Fruit fly (Drosophila melanogaster) whole organism, prepupa: ENCODE data around the gene CG17207.

ENCODE experiments used
- CG10631 ChIP-seq: fragments of 200-800 bp; sonication (Bioruptor generic); optimal IDR thresholded peaks from 2 replicates; lab custom pipeline; 2016; ENCODE audit warnings: missing biosample characterization, missing genetic modification characterization
- CG11294 ChIP-seq: fragments of 200-800 bp; sonication (Bioruptor generic); IDR thresholded peaks from 2 replicates; pipeline ENCODE4 v1.3.6; 2022; ENCODE audit warnings: missing biosample characterization, missing genetic modification characterization
- CG11762 ChIP-seq: fragments of 200-800 bp; sonication (Bioruptor generic); optimal IDR thresholded peaks from 3 replicates; lab custom pipeline; 2016; ENCODE audit warnings: missing biosample characterization, missing genetic modification characterization; ENCODE audit not compliant: insufficient read depth
- CG11902 ChIP-seq: fragments of 200-800 bp; sonication (Bioruptor generic); optimal IDR thresholded peaks from 3 replicates; lab custom pipeline; 2016; ENCODE audit warnings: missing biosample characterization, missing genetic modification characterization
- CG15336 ChIP-seq: fragments of 200-800 bp; sonication (Bioruptor generic); IDR thresholded peaks from 2 replicates; pipeline ENCODE4 v1.3.6; 2022; ENCODE audit warnings: missing biosample characterization, missing genetic modification characterization
- CG16779 ChIP-seq: fragments of 200-800 bp; sonication (Bioruptor generic); optimal IDR thresholded peaks from 3 replicates; lab custom pipeline; 2017; ENCODE audit warnings: missing biosample characterization, mild to moderate bottlenecking, missing genetic modification characterization
- CG3032 ChIP-seq: fragments of 200-800 bp; optimal IDR thresholded peaks from 2 replicates; lab custom pipeline; 2019; ENCODE audit warnings: missing biosample characterization, mild to moderate bottlenecking, missing genetic modification characterization, moderate library complexity
- CG32006 ChIP-seq: fragments of 200-800 bp; sonication (Bioruptor generic); optimal IDR thresholded peaks from 3 replicates; lab custom pipeline; 2017; ENCODE audit warnings: missing biosample characterization, mild to moderate bottlenecking, missing genetic modification characterization
- CG34406 ChIP-seq: fragments of 200-800 bp; sonication (Bioruptor generic); optimal IDR thresholded peaks from 3 replicates; lab custom pipeline; 2016; ENCODE audit warnings: missing biosample characterization, missing genetic modification characterization
- CG3919 ChIP-seq: fragments of 200-800 bp; sonication (Bioruptor generic); optimal IDR thresholded peaks from 3 replicates; lab custom pipeline; 2016; ENCODE audit warnings: missing biosample characterization, missing genetic modification characterization
- CG4318 ChIP-seq: fragments of 200-800 bp; sonication (Bioruptor generic); optimal IDR thresholded peaks from 3 replicates; lab custom pipeline; 2017; ENCODE audit warnings: missing biosample characterization, mild to moderate bottlenecking, missing genetic modification characterization
- CG6163 ChIP-seq: fragments of 200-800 bp; sonication (Bioruptor generic); IDR thresholded peaks from 3 replicates; pipeline ENCODE4 v1.3.6; 2022; ENCODE audit warnings: missing biosample characterization, missing genetic modification characterization
- CG6276 ChIP-seq: fragments of 200-800 bp; sonication (Bioruptor generic); optimal IDR thresholded peaks from 2 replicates; lab custom pipeline; 2017; ENCODE audit warnings: missing biosample characterization, mild to moderate bottlenecking, missing genetic modification characterization
- CG7368 ChIP-seq: fragments of 200-800 bp; sonication (Bioruptor generic); optimal IDR thresholded peaks from 3 replicates; lab custom pipeline; 2016; ENCODE audit warnings: missing biosample characterization, missing genetic modification characterization
- CG9139 ChIP-seq: fragments of 200-800 bp; sonication (Bioruptor generic); optimal IDR thresholded peaks from 3 replicates; lab custom pipeline; 2017; ENCODE audit warnings: missing biosample characterization, mild to moderate bottlenecking, missing genetic modification characterization
- Eip78C ChIP-seq: fragments of 200-800 bp; sonication (Bioruptor generic); peaks from one replicate; lab custom pipeline; 2016; ENCODE audit warnings: missing biosample characterization, missing genetic modification characterization
- Eip93F ChIP-seq: fragments of 200-800 bp; sonication (Bioruptor generic); optimal IDR thresholded peaks from 2 replicates; lab custom pipeline; 2016; ENCODE audit warnings: missing biosample characterization, mild to moderate bottlenecking, missing genetic modification characterization
- Ets21C ChIP-seq: fragments of 200-800 bp; sonication (Bioruptor generic); optimal IDR thresholded peaks from 3 replicates; lab custom pipeline; 2016; ENCODE audit warnings: missing biosample characterization, missing genetic modification characterization
- Gug ChIP-seq: fragments of 200-800 bp; sonication (Bioruptor generic); IDR thresholded peaks from 2 replicates; pipeline ENCODE4 v1.3.6; 2022; ENCODE audit warnings: missing biosample characterization, missing genetic modification characterization
- Hr38 ChIP-seq: sonication (Bioruptor generic); optimal IDR thresholded peaks from 2 replicates; lab custom pipeline; 2016; ENCODE audit warnings: missing biosample characterization, missing genetic modification characterization
- Hr39 ChIP-seq: fragments of 200-800 bp; sonication (Bioruptor generic); optimal IDR thresholded peaks from 2 replicates; lab custom pipeline; 2016; ENCODE audit warnings: missing biosample characterization, missing genetic modification characterization
- OdsH ChIP-seq: fragments of 200-800 bp; sonication (Bioruptor generic); optimal IDR thresholded peaks from 3 replicates; lab custom pipeline; 2016; ENCODE audit warnings: missing biosample characterization, missing genetic modification characterization
- Sox102F ChIP-seq: fragments of 200-800 bp; sonication (Bioruptor generic); optimal IDR thresholded peaks from 2 replicates; lab custom pipeline; 2016; ENCODE audit warnings: missing biosample characterization, mild to moderate bottlenecking, missing genetic modification characterization
- Sox15 ChIP-seq: fragments of 200-800 bp; sonication (Bioruptor generic); optimal IDR thresholded peaks from 3 replicates; lab custom pipeline; 2016; ENCODE audit warnings: missing biosample characterization, missing genetic modification characterization
- achi ChIP-seq: fragments of 200-800 bp; sonication (Bioruptor generic); optimal IDR thresholded peaks from 3 replicates; lab custom pipeline; 2016; ENCODE audit warnings: missing biosample characterization, missing genetic modification characterization
- cyc ChIP-seq: fragments of 200-800 bp; sonication (Bioruptor generic); optimal IDR thresholded peaks from 3 replicates; lab custom pipeline; 2016; ENCODE audit warnings: missing biosample characterization, missing genetic modification characterization
- dac ChIP-seq: fragments of 200-800 bp; sonication (Bioruptor generic); optimal IDR thresholded peaks from 2 replicates; lab custom pipeline; 2017; ENCODE audit warnings: missing biosample characterization, mild to moderate bottlenecking, missing genetic modification characterization
- dsx ChIP-seq: fragments of 200-800 bp; optimal IDR thresholded peaks from 3 replicates; lab custom pipeline; 2019; ENCODE audit warnings: missing biosample characterization, mild to moderate bottlenecking, missing genetic modification characterization, moderate library complexity; ENCODE audit not compliant: poor library complexity, severe bottlenecking
- eg ChIP-seq: fragments of 200-800 bp; sonication (Bioruptor generic); IDR thresholded peaks from 3 replicates; pipeline ENCODE4 v1.3.6; 2022; ENCODE audit warnings: missing biosample characterization, missing genetic modification characterization
- net ChIP-seq: fragments of 200-800 bp; sonication (Bioruptor generic); optimal IDR thresholded peaks from 3 replicates; lab custom pipeline; 2016; ENCODE audit warnings: missing biosample characterization, missing genetic modification characterization
- salr ChIP-seq, 2 experiments: fragments of 200-800 bp; sonication (Bioruptor generic); optimal IDR thresholded peaks; 3 replicates each; lab custom pipeline; 2016 to 2018; ENCODE audit warnings: missing biosample characterization in 2 of 2, missing genetic modification characterization in 2 of 2, mild to moderate bottlenecking in 1 of 2
- svp ChIP-seq: fragments of 200-800 bp; sonication (Bioruptor generic); peaks from one replicate; lab custom pipeline; 2016; ENCODE audit warnings: missing biosample characterization, missing genetic modification characterization
- topi ChIP-seq: fragments of 200-800 bp; sonication (Bioruptor generic); optimal IDR thresholded peaks from 3 replicates; lab custom pipeline; 2016; ENCODE audit warnings: missing biosample characterization, missing genetic modification characterization
- vri ChIP-seq: fragments of 200-800 bp; sonication (Bioruptor generic); optimal IDR thresholded peaks from 3 replicates; lab custom pipeline; 2016; ENCODE audit warnings: missing biosample characterization, mild to moderate bottlenecking, missing genetic modification characterization

Gene CG17207

DNA sequence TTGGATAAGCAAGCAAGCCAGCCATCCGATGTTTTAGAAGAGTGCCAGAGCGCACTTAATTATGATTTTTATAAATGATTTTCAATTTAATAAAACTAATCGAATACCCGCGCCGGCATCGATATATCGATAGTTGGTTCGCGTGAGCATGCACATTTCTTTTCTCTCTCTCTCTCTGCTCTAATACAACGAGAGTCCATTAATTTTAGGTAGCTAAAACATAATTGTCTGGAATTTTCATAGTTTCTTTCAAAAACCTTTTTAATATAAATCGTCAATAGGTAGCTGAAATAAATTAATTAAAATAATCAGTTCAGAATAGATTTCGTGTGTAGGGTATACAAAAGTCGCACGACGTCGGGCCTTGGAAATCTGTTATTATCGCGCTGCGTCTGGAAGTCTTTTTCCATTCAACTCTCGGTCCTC is 10.0 kb upstream of the CG17207 start, which contains the start of gene CG18549 (continued):
- TF ChIP-seq Hr38 (GFP tag; lab: Kevin White, UChicago) (peak; percentile 97), CG11294 (GFP tag; lab: Robert Waterston, UW) (peak; percentile 100), CG15336 (peak; percentile 100), cyc (GFP tag; lab: Kevin White, UChicago) (peak; percentile 100), CG34406 (GFP tag; lab: Kevin White, UChicago) (peak; percentile 100), CG3919 (GFP tag; lab: Kevin White, UChicago) (peak; percentile 100), CG16779 (tag; lab: Kevin White, UChicago) (peak; percentile 99), achi (GFP tag; lab: Kevin White, UChicago) (peak; percentile 99), eg (GFP tag; lab: Robert Waterston, UW) (peak; percentile 100)
- TF ChIP-seq, all 60 proteins: peak for 60

DNA sequence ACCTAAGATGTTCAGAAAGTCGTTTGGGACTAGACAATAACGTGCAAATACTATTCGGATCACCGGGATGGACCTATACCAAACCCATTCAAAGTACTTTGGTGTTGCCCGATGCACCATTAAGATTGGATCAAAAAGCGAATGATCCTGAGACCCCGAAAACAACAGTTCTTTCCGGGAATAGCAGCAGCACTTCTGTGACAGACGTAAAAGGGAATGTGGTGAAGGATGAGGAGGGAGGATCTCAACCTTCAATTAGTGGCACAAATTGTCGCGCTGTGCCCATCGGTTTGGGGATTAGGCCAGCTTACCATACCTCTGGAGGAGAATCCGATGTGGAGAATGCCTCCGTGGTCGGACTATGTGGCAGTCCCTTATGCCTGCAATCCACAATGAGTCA is 9.4 kb upstream of the CG17207 start:
- TF ChIP-seq dac (GFP tag; lab: Kevin White, UChicago) = no peak
- TF ChIP-seq CG11902 (GFP tag; lab: Kevin White, UChicago) = no peak
- no peak for TF ChIP-seq Eip78C (GFP tag; lab: Kevin White, UChicago)
- TF ChIP-seq CG6163 (GFP tag; lab: Robert Waterston, UW) = no peak
- no peak for TF ChIP-seq CG7368 (GFP tag; lab: Kevin White, UChicago)
- no peak for TF ChIP-seq cyc (GFP tag; lab: Kevin White, UChicago)
- no peak for TF ChIP-seq Sox102F
- TF ChIP-seq Hr38 (GFP tag; lab: Kevin White, UChicago) = no peak
- TF ChIP-seq CG10631 (GFP tag; lab: Kevin White, UChicago) = no peak
- no peak for TF ChIP-seq Gug (GFP tag; lab: Robert Waterston, UW)
- no peak for TF ChIP-seq Eip93F (GFP tag; lab: Kevin White, UChicago)
- no peak for TF ChIP-seq salr (GFP tag; optimal IDR thresholded peaks at IDR 0.05; lab: Kevin White, UChicago)
- TF ChIP-seq CG16779 (tag; lab: Kevin White, UChicago) = no peak
- TF ChIP-seq CG4318 (GFP tag; lab: Kevin White, UChicago) = no peak
- no peak for TF ChIP-seq OdsH (GFP tag; lab: Kevin White, UChicago)
- no peak for TF ChIP-seq dsx
- TF ChIP-seq CG9139 (GFP tag; lab: Kevin White, UChicago) = no peak

DNA sequence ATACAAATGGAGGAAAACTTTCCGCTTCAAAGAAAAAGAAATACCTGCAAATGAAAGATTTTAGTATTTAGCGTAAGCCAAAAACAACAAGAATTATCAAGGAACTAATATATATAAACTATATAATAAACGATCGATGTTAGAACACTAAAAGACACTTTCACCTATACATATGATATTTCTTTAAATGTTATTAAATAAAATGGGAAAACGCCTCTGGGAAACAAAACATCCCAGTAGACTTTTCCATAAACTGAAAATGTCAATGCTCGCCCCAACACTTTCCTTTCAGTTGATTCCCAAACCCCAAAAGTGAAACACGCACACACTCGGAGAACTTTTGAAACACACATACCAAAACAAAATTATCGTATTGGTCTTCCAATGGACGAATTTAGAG is 8.4 kb upstream of the CG17207 start, which contains the start of gene vrs:
Gene vrs, plus strand, starts transcription at position 301 of the 400 bp plus-strand sequence.
- TF ChIP-seq Sox102F (no peak), Sox15 (GFP tag; lab: Kevin White, UChicago) (no peak), topi (GFP tag; lab: Kevin White, UChicago) (no peak), vri (GFP tag; lab: Kevin White, UChicago) (no peak), CG6276 (GFP tag; lab: Kevin White, UChicago) (no peak), Ets21C (GFP tag; lab: Kevin White, UChicago) (no peak), CG32006 (no peak), CG9139 (GFP tag; lab: Kevin White, UChicago) (no peak)

DNA sequence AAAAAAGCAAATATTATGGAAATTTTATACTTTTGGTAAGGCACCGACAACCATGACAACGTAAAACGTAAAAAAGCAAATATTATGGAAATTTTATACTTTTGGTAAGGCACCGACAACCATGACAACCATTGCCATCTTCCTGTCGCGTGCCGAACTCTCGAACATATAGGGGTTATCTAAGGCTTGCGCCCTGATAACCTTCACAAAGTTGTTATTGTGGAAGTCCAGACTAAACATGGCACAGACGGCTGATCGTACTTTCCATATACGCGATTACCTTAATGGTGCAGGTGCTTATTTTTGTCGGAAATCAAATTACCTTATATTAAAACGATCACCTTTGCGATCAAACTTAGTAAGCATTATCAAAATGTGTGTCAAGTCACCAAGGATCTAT is 6.5 kb upstream of the CG17207 start:
- peak; percentile 95 for TF ChIP-seq svp (GFP tag; lab: Kevin White, UChicago)
- TF ChIP-seq Sox15 (GFP tag; lab: Kevin White, UChicago) = no peak

DNA sequence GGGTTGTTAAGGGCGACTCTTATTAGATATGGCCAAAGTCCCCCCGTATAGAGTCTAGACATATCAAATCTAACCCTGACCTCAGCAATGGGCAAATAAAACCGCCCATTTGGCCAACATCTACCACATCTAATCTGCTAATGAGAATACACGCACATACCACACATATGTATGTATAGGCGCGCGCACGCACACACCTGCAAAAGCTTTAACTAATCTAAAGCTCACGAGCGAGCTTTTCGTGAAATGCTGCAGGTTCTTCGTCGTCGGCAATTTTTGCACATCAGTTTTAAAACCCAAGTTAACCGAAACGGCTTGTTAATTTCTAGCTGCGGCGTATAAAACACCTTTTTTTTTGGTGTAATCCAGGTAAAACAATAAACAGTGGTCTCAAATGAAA is 4.8 kb upstream of the CG17207 start:
- TF ChIP-seq CG3032 (no peak), CG34406 (GFP tag; lab: Kevin White, UChicago) (no peak), net (GFP tag; lab: Kevin White, UChicago) (no peak), CG11762 (GFP tag; lab: Kevin White, UChicago) (no peak), Hr39 (GFP tag; lab: Kevin White, UChicago) (no peak)
- TF ChIP-seq, all 60 proteins: peak for 0
